Worm (Caenorhabditis elegans): Measurements from ENCODE around the gene clec-177.

Gene clec-177

ce11 chrIV:4986246-4986645 lies at the start of gene clec-177:
TSS of gene clec-177 (plus strand) at chrIV:4986546.
- TF ChIP-seq T22C8.4 (GFP tag; IDR thresholded peaks at IDR 0.05) = no peak
- no peak for TF ChIP-seq med-1 (GFP tag; optimal IDR thresholded peaks at IDR 0.05; ENCODE audit: insufficient read depth)
- no peak for TF ChIP-seq cog-1 (tag; optimal IDR thresholded peaks at IDR 0.05)
- no peak for TF ChIP-seq tab-1 (GFP tag; IDR thresholded peaks at IDR 0.05)
- no peak for TF ChIP-seq ztf-23 (GFP tag; IDR thresholded peaks at IDR 0.05)
- no peak for TF ChIP-seq klf-2 (GFP tag; conservative IDR thresholded peaks at IDR 0.05)
- TF ChIP-seq ref-1 (GFP tag; conservative IDR thresholded peaks at IDR 0.05) = no peak
- no peak for TF ChIP-seq ztf-29 (GFP tag; IDR thresholded peaks at IDR 0.05)

DNA sequence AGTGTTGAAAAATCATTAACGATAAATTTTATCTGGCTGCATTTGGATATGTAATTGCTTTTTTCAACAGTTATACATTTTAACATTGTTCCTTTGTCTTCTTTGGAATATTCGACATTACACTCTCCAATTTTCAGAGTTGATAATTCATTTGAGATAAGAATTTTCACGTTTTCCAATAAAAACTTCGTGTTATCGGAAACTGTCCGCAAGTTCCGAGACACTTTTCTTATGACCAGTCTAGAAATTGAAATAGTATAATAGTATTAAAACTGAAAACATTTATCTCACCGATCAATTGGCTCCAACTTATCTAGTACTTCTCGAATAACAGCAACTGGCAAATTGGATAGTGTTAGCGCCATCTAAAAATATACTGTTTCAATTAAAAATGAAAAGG lies 48.7 kb upstream of the clec-177 start, which contains the start of gene fbxa-86:
Gene fbxa-86, minus strand, starts transcription at position 367 of the 400 bp plus-strand sequence.
- TF ChIP-seq klf-2 (GFP tag; conservative IDR thresholded peaks at IDR 0.05) = no peak
- no peak for TF ChIP-seq med-1 (GFP tag; optimal IDR thresholded peaks at IDR 0.05; ENCODE audit: insufficient read depth)
- TF ChIP-seq T22C8.4 (GFP tag; IDR thresholded peaks at IDR 0.05) = no peak
- TF ChIP-seq ztf-23 (GFP tag; IDR thresholded peaks at IDR 0.05) = no peak
- no peak for TF ChIP-seq ztf-29 (GFP tag; IDR thresholded peaks at IDR 0.05)
- TF ChIP-seq cog-1 (tag; optimal IDR thresholded peaks at IDR 0.05) = no peak
- no peak for TF ChIP-seq flt-1 (GFP tag; IDR thresholded peaks at IDR 0.05)
- no peak for TF ChIP-seq ref-1 (GFP tag; conservative IDR thresholded peaks at IDR 0.05)
- no peak for TF ChIP-seq tab-1 (GFP tag; IDR thresholded peaks at IDR 0.05)

DNA sequence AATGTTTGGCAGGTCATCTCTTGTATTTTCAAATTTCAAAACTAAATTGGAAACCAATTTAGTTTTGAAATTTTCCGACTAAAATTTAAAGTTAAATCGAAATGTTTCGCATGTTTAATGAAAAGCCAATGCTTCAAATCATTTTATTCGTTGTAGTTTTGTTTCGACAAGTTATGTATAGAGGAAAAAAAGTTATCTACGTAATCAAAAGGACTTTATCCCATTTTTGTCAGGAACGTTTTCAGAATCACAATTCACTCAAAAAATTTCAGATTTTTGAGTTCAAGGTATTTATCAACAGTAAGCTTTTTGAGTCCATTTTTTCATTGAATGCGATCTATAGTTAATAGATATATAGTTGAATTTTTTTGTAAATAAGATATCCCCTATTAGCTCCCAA lies 47.7 kb upstream of the clec-177 start, which contains the start of gene str-168:
Gene str-168, plus strand, starts transcription at position 301 of the 400 bp plus-strand sequence.
- TF ChIP-seq T22C8.4 (GFP tag; IDR thresholded peaks at IDR 0.05) = no peak
- no peak for TF ChIP-seq ztf-23 (GFP tag; IDR thresholded peaks at IDR 0.05)
- no peak for TF ChIP-seq ref-1 (GFP tag; conservative IDR thresholded peaks at IDR 0.05)
- no peak for TF ChIP-seq ztf-29 (GFP tag; IDR thresholded peaks at IDR 0.05)
- no peak for TF ChIP-seq klf-2 (GFP tag; conservative IDR thresholded peaks at IDR 0.05)
- TF ChIP-seq cog-1 (tag; optimal IDR thresholded peaks at IDR 0.05) = no peak
- no peak for TF ChIP-seq med-1 (GFP tag; optimal IDR thresholded peaks at IDR 0.05; ENCODE audit: insufficient read depth)
- TF ChIP-seq tab-1 (GFP tag; IDR thresholded peaks at IDR 0.05) = no peak
- no peak for TF ChIP-seq flt-1 (GFP tag; IDR thresholded peaks at IDR 0.05)

DNA sequence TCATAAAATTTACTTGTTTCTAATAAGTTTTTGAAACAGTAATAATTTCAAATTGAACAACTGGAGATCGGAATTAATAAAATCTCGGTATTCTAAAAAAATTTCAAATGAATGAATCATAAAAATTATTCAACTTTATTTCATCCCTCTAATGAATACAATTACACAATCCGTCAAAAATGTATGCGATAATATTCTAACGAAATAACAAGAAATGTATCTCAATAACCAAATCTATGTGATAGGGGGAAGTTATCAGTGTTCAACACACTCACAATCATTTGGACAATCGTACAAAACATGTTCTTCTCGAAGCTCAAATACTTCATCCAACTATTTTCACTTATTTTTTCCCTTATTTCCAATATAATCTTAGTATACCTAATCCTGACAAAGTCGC lies 44.7 kb upstream of the clec-177 start, which contains the start of gene Y9C9A.5:
Gene Y9C9A.5, plus strand, starts transcription at position 301 of the 400 bp plus-strand sequence.
- TF ChIP-seq klf-2 (GFP tag; conservative IDR thresholded peaks at IDR 0.05) (no peak), flt-1 (GFP tag; IDR thresholded peaks at IDR 0.05) (no peak), ztf-29 (GFP tag; IDR thresholded peaks at IDR 0.05) (no peak), tab-1 (GFP tag; IDR thresholded peaks at IDR 0.05) (no peak), med-1 (GFP tag; optimal IDR thresholded peaks at IDR 0.05; ENCODE audit: insufficient read depth) (no peak), ref-1 (GFP tag; conservative IDR thresholded peaks at IDR 0.05) (no peak), cog-1 (tag; optimal IDR thresholded peaks at IDR 0.05) (no peak)

ce11 chrIV:4945771-4946170 lies 40.6 kb upstream of the clec-177 start, which contains the start of gene str-169:
TSS of gene str-169 (plus strand) at chrIV:4946071.
- TF ChIP-seq ref-1 (GFP tag; conservative IDR thresholded peaks at IDR 0.05) (no peak), ztf-23 (GFP tag; IDR thresholded peaks at IDR 0.05) (no peak), cog-1 (tag; optimal IDR thresholded peaks at IDR 0.05) (no peak), flt-1 (GFP tag; IDR thresholded peaks at IDR 0.05) (no peak), klf-2 (GFP tag; conservative IDR thresholded peaks at IDR 0.05) (no peak), tab-1 (GFP tag; IDR thresholded peaks at IDR 0.05) (no peak), ztf-29 (GFP tag; IDR thresholded peaks at IDR 0.05) (no peak), med-1 (GFP tag; optimal IDR thresholded peaks at IDR 0.05; ENCODE audit: insufficient read depth) (no peak), T22C8.4 (GFP tag; IDR thresholded peaks at IDR 0.05) (no peak)

DNA sequence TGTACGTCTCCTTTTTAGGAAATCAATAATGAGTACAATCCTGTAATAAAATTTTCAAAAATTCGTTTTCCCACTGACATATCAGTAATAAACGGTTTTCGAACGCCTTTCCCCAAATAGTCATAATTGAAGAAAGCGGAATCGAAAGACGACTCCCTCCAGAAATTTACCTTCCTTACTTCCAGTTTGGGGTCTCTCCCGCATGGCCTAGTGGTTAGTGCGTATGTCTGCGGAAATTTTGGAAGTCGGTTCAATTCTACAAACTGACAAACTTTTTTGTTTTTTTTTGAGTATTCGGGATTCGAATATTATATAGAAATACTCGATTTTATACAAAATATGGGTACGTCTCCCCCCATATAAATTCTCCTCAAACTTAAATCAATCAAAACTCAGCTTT lies 36.6 kb upstream of the clec-177 start:
- TF ChIP-seq ref-1 (GFP tag; conservative IDR thresholded peaks at IDR 0.05) (peak; percentile 45; the same call in 1 of the 2 replicates), T22C8.4 (GFP tag; IDR thresholded peaks at IDR 0.05) (peak; percentile 69)

ce11 chrIV:4953887-4954286 lies 32.5 kb upstream of the clec-177 start, which contains the start of gene str-163:
TSS of gene str-163 (plus strand) at chrIV:4954187.
- TF ChIP-seq ref-1 (GFP tag; conservative IDR thresholded peaks at IDR 0.05) = no peak
- no peak for TF ChIP-seq flt-1 (GFP tag; IDR thresholded peaks at IDR 0.05)
- no peak for TF ChIP-seq klf-2 (GFP tag; conservative IDR thresholded peaks at IDR 0.05)
- no peak for TF ChIP-seq T22C8.4 (GFP tag; IDR thresholded peaks at IDR 0.05)
- TF ChIP-seq ztf-23 (GFP tag; IDR thresholded peaks at IDR 0.05) = no peak
- TF ChIP-seq cog-1 (tag; optimal IDR thresholded peaks at IDR 0.05) = no peak
- TF ChIP-seq ztf-29 (GFP tag; IDR thresholded peaks at IDR 0.05) = no peak
- TF ChIP-seq tab-1 (GFP tag; IDR thresholded peaks at IDR 0.05) = no peak
- TF ChIP-seq med-1 (GFP tag; optimal IDR thresholded peaks at IDR 0.05; ENCODE audit: insufficient read depth) = no peak

DNA sequence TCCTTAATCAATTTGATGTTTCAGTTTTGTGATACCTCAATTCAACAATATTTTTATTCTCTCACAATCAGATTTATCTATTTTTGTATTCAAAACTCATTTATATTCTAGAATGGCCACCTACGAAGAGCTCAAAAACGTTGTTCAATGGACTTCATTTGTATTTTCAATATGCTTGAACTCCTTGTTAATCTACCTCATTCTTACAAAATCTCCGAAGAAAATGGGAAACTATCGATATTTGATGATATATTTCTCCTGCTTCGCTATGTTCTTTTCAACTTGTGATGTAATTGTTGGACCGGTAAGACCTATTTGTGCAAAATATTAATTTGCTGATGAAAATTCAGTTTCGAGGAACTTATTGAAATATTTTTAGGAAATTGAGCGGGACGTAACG lies 25.7 kb upstream of the clec-177 start, which contains the start of gene str-164:
Gene str-164, plus strand, starts transcription at position 113 of the 400 bp plus-strand sequence.
- TF ChIP-seq klf-2 (GFP tag; conservative IDR thresholded peaks at IDR 0.05) (no peak), T22C8.4 (GFP tag; IDR thresholded peaks at IDR 0.05) (no peak), tab-1 (GFP tag; IDR thresholded peaks at IDR 0.05) (no peak), med-1 (GFP tag; optimal IDR thresholded peaks at IDR 0.05; ENCODE audit: insufficient read depth) (no peak), ztf-23 (GFP tag; IDR thresholded peaks at IDR 0.05) (no peak), ref-1 (GFP tag; conservative IDR thresholded peaks at IDR 0.05) (no peak), cog-1 (tag; optimal IDR thresholded peaks at IDR 0.05) (no peak), flt-1 (GFP tag; IDR thresholded peaks at IDR 0.05) (no peak), ztf-29 (GFP tag; IDR thresholded peaks at IDR 0.05) (no peak)

- no peak for TF ChIP-seq klf-2 (GFP tag; conservative IDR thresholded peaks at IDR 0.05)
- TF ChIP-seq ref-1 (GFP tag; conservative IDR thresholded peaks at IDR 0.05) = no peak
- TF ChIP-seq tab-1 (GFP tag; IDR thresholded peaks at IDR 0.05) = no peak
- TF ChIP-seq cog-1 (tag; optimal IDR thresholded peaks at IDR 0.05) = no peak
These were observed 22.5 kb upstream of the clec-177 start, which contains the start of gene txt-3 for ce11 chrIV:4963834-4964233. TSS of gene txt-3 (plus strand) at chrIV:4963958.

DNA sequence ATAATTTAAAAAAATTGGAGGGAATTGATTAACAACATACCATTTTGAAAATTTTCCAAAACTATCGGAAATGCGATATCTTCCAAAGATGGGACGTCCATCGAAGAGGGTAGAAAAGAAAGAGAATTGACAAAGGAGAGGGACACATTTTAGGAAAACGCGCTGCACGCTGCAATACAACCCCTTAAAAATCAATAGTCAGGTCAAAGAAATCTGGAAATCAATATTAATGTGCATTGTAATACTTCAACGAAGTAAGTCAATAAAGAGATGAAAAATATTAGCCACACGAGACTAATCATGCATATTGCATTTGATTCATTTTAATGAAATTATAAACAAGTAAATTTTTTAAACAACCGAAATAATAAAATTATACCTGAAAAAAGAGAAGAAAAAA lies 16.9 kb upstream of the clec-177 start, which contains the start of gene Y9C9A.13:
Gene Y9C9A.13, minus strand, starts transcription at position 101 of the 400 bp plus-strand sequence.
- TF ChIP-seq ref-1 (GFP tag; conservative IDR thresholded peaks at IDR 0.05) (no peak), tab-1 (GFP tag; IDR thresholded peaks at IDR 0.05) (no peak), ztf-29 (GFP tag; IDR thresholded peaks at IDR 0.05) (no peak), med-1 (GFP tag; optimal IDR thresholded peaks at IDR 0.05; ENCODE audit: insufficient read depth) (no peak), klf-2 (GFP tag; conservative IDR thresholded peaks at IDR 0.05) (no peak), ztf-23 (GFP tag; IDR thresholded peaks at IDR 0.05) (no peak), cog-1 (tag; optimal IDR thresholded peaks at IDR 0.05) (no peak), flt-1 (GFP tag; IDR thresholded peaks at IDR 0.05) (no peak), T22C8.4 (GFP tag; IDR thresholded peaks at IDR 0.05) (no peak)

All from whole organism, midembryonic.